Worm (Caenorhabditis elegans) whole organism, L4 larva: ENCODE data around the gene atg-2.

ENCODE experiments used
- Y48G9A.11 ChIP-seq: fragments of 200-800 bp; sonication (Bioruptor generic); IDR thresholded peaks from 2 replicates; pipeline ENCODE4 v1.3.6; 2022; ENCODE audit warnings: missing genetic modification reagents, missing genetic modification characterization, missing compliant biosample characterization
- arid-1 ChIP-seq: fragments of 200-800 bp; sonication (Bioruptor generic); conservative IDR thresholded peaks from 2 replicates; pipeline ENCODE4 v1.3.6; 2022; ENCODE audit warnings: missing genetic modification reagents, missing genetic modification characterization, missing compliant biosample characterization
- ceh-62 ChIP-seq: sonication (generic microtip); optimal IDR thresholded peaks from 2 replicates; lab custom pipeline; 2017; ENCODE audit warnings: missing biosample characterization, missing genetic modification characterization
- ces-1 ChIP-seq: fragments of 150-350 bp; sonication (generic microtip); optimal IDR thresholded peaks from 4 replicates; lab custom pipeline; 2014; ENCODE audit warnings: missing biosample characterization, missing genetic modification reagents, missing genetic modification characterization
- jun-1 ChIP-seq: fragments of 150-350 bp; optimal IDR thresholded peaks from 2 replicates; lab custom pipeline; 2014; ENCODE audit warnings: missing biosample characterization, missing genetic modification reagents, missing genetic modification characterization
- nhr-237 ChIP-seq: sonication (generic microtip); optimal IDR thresholded peaks from 2 replicates; lab custom pipeline; 2017; ENCODE audit warnings: missing biosample characterization, missing genetic modification characterization
- nhr-76 ChIP-seq: fragments of 150-350 bp; optimal IDR thresholded peaks from 2 replicates; lab custom pipeline; 2014; ENCODE audit warnings: missing biosample characterization, missing genetic modification characterization
- pha-4 ChIP-seq, 2 experiments: fragments of 150-350 bp in 1 of 2; fragments of 200-800 bp in 1 of 2; sonication (Bioruptor generic) in 1 of 2; IDR thresholded peaks in 1 of 2; optimal IDR thresholded peaks in 1 of 2; 2 replicates each; pipeline versions ENCODE4 v1.3.6 to Lab custom; 2014 to 2022; ENCODE audit warnings: missing genetic modification characterization in 2 of 2, missing genetic modification reagents in 2 of 2, missing biosample characterization in 1 of 2, missing compliant biosample characterization in 1 of 2
- pqm-1 ChIP-seq: sonication (generic microtip); optimal IDR thresholded peaks from 2 replicates; lab custom pipeline; 2017; ENCODE audit warnings: missing biosample characterization, missing genetic modification characterization
- unc-130 ChIP-seq: sonication (generic microtip); optimal IDR thresholded peaks from 2 replicates; lab custom pipeline; 2016; ENCODE audit warnings: missing genetic modification reagents, missing genetic modification characterization, missing compliant biosample characterization
- ztf-11 ChIP-seq: fragments of 150-350 bp; optimal IDR thresholded peaks from 2 replicates; lab custom pipeline; 2014; ENCODE audit warnings: missing biosample characterization, missing genetic modification characterization

DNA sequence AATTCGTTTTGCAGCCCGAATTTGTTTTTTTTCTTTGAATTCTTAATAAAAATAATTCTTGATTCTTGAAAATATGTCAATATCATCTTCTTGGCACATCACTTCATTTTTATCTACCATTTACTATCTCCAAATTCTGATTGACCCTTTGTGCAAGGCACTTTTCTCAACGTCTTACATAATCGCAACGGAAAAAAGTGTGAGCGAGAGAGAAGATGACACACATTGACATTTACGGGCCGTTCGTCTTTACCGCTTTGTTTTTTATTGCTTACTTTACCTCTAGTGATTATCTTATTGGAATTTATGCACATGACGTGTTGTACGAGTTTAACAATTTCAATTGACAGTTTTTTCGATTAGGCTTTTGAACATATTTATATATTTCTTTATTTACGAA, 42.0 kb downstream of the atg-2 start:
- no peak for TF ChIP-seq Y48G9A.11
- no peak for TF ChIP-seq nhr-237 (tag; lab: Kevin White, UChicago)
- TF ChIP-seq ceh-62 (tag; lab: Kevin White, UChicago), result no peak
- no peak for TF ChIP-seq ces-1 (GFP tag; lab: Kevin White, UChicago)
- TF ChIP-seq pqm-1, result no peak
- TF ChIP-seq nhr-76 (tag; lab: Kevin White, UChicago), result no peak
- no peak for TF ChIP-seq ztf-11
- TF ChIP-seq pha-4 (GFP tag; IDR thresholded peaks at IDR 0.05; lab: Robert Waterston, UW), result no peak
- no peak for TF ChIP-seq pha-4 (tag; optimal IDR thresholded peaks at IDR 0.05; lab: Kevin White, UChicago)
- no peak for TF ChIP-seq unc-130 (GFP tag; lab: Kevin White, UChicago)
- TF ChIP-seq jun-1 (tag; lab: Kevin White, UChicago), result no peak
- TF ChIP-seq arid-1 (GFP tag; lab: Robert Waterston, UW), result no peak
